Fruit fly (Drosophila melanogaster) whole organism, embryonic: ENCODE results near the gene CG42534.
A peak's percentile ranks its signal among the peaks of the same experiment; 100 is the strongest.

Experiments
- Aef1 ChIP-seq: fragments of 200-800 bp; sonication (Bioruptor generic); IDR thresholded peaks from 3 replicates; pipeline ENCODE4 v1.3.6; 2022; ENCODE audit warnings: missing biosample characterization, missing genetic modification characterization
- B-H1 ChIP-seq: fragments of 200-800 bp; sonication (Bioruptor generic); IDR thresholded peaks from 3 replicates; pipeline ENCODE4 v1.3.6; 2022; ENCODE audit warnings: missing biosample characterization, missing genetic modification characterization
- Bteb2 ChIP-seq: fragments of 200-800 bp; sonication (Bioruptor generic); optimal IDR thresholded peaks from 2 replicates; lab custom pipeline; 2016; ENCODE audit warnings: missing biosample characterization, missing genetic modification characterization
- CG1024 ChIP-seq: fragments of 200-800 bp; sonication (Bioruptor generic); IDR thresholded peaks from 2 replicates; pipeline ENCODE4 v1.3.6; 2022; ENCODE audit warnings: missing biosample characterization, missing genetic modification characterization
- CG11456 ChIP-seq: fragments of 200-800 bp; sonication (Bioruptor generic); IDR thresholded peaks from 3 replicates; pipeline ENCODE4 v1.3.6; 2022; ENCODE audit warnings: missing biosample characterization, missing genetic modification characterization
- CG14050 ChIP-seq: fragments of 200-800 bp; sonication (Bioruptor generic); IDR thresholded peaks from 3 replicates; pipeline ENCODE4 v1.3.6; 2022; ENCODE audit warnings: missing biosample characterization, missing genetic modification characterization
- CG15073 ChIP-seq: fragments of 200-800 bp; sonication (Bioruptor generic); optimal IDR thresholded peaks from 2 replicates; lab custom pipeline; 2016; ENCODE audit warnings: missing biosample characterization, missing genetic modification characterization
- CG1529 ChIP-seq: fragments of 200-800 bp; sonication (Bioruptor generic); optimal IDR thresholded peaks from 3 replicates; lab custom pipeline; 2018; ENCODE audit warnings: missing biosample characterization, missing genetic modification characterization
- CG18262 ChIP-seq: fragments of 200-800 bp; optimal IDR thresholded peaks from 3 replicates; lab custom pipeline; 2019; ENCODE audit warnings: missing biosample characterization, mild to moderate bottlenecking, missing genetic modification characterization, moderate library complexity
- CG2129 ChIP-seq: fragments of 200-800 bp; sonication (Bioruptor generic); IDR thresholded peaks from 2 replicates; pipeline ENCODE4 v1.3.6; 2022; ENCODE audit warnings: missing biosample characterization, missing genetic modification characterization; ENCODE audit not compliant: partially characterized antibody
- CG32767 ChIP-seq: fragments of 200-800 bp; sonication (Bioruptor generic); IDR thresholded peaks from 2 replicates; pipeline ENCODE4 v1.3.6; 2022; ENCODE audit warnings: missing biosample characterization, missing genetic modification characterization
- CG34422 ChIP-seq: fragments of 200-800 bp; sonication (Bioruptor generic); IDR thresholded peaks from 3 replicates; pipeline ENCODE4 v1.3.6; 2022; ENCODE audit warnings: missing biosample characterization, missing genetic modification characterization
- CG4820 ChIP-seq: fragments of 200-800 bp; sonication (Bioruptor generic); optimal IDR thresholded peaks from 3 replicates; lab custom pipeline; 2016; ENCODE audit warnings: missing biosample characterization, missing genetic modification characterization
- CG7839 ChIP-seq: fragments of 200-800 bp; sonication (Bioruptor generic); optimal IDR thresholded peaks from 3 replicates; lab custom pipeline; 2018; ENCODE audit warnings: missing biosample characterization, mild to moderate bottlenecking, missing genetic modification characterization, moderate library complexity
- D ChIP-seq, 2 experiments: fragments of 200-800 bp in 1 of 2; fragments of >200 bp in 1 of 2; sonication (Bioruptor generic) in 1 of 2; optimal IDR thresholded peaks; 2 replicates in 1 of 2; 3 replicates in 1 of 2; lab custom pipeline; 2017; ENCODE audit warnings: mild to moderate bottlenecking in 1 of 2, missing biosample characterization in 1 of 2, missing genetic modification characterization in 1 of 2, missing genetic modification reagents in 1 of 2
- Deaf1 ChIP-seq: fragments of 200-800 bp; optimal IDR thresholded peaks from 3 replicates; lab custom pipeline; 2019; ENCODE audit warnings: missing biosample characterization, mild to moderate bottlenecking, missing genetic modification characterization, moderate library complexity
- Dip2 ChIP-seq: fragments of 200-800 bp; sonication (Bioruptor generic); IDR thresholded peaks from 2 replicates; pipeline ENCODE4 v1.3.6; 2022; ENCODE audit warnings: missing biosample characterization, missing genetic modification characterization
- Dip3 ChIP-seq: fragments of 200-800 bp; sonication (Bioruptor generic); optimal IDR thresholded peaks from 3 replicates; lab custom pipeline; 2016; ENCODE audit warnings: missing biosample characterization, missing genetic modification characterization
- Gsc ChIP-seq: fragments of 200-800 bp; sonication (Bioruptor generic); IDR thresholded peaks from 2 replicates; pipeline ENCODE4 v1.3.6; 2022; ENCODE audit warnings: missing biosample characterization, missing genetic modification characterization
- HLH54F ChIP-seq: fragments of 200-800 bp; sonication (Bioruptor generic); optimal IDR thresholded peaks from 3 replicates; lab custom pipeline; 2016; ENCODE audit warnings: missing biosample characterization, missing genetic modification characterization
- MESR4 ChIP-seq: fragments of 200-800 bp; sonication (Bioruptor generic); optimal IDR thresholded peaks from 2 replicates; lab custom pipeline; 2018; ENCODE audit warnings: missing biosample characterization, mild to moderate bottlenecking, missing genetic modification characterization, moderate library complexity
- Mrtf ChIP-seq: fragments of 200-800 bp; sonication (Bioruptor generic); IDR thresholded peaks from 3 replicates; pipeline ENCODE4 v1.3.6; 2022; ENCODE audit warnings: missing biosample characterization, missing genetic modification characterization
- NK7.1 ChIP-seq: fragments of 200-800 bp; sonication (Bioruptor generic); optimal IDR thresholded peaks from 3 replicates; lab custom pipeline; 2016; ENCODE audit warnings: missing biosample characterization, missing genetic modification characterization
- Nf-YC ChIP-seq: fragments of 200-800 bp; optimal IDR thresholded peaks from 3 replicates; lab custom pipeline; 2019; ENCODE audit warnings: missing biosample characterization, mild to moderate bottlenecking, missing genetic modification characterization, moderate library complexity
- Oaz ChIP-seq: fragments of 200-800 bp; sonication (Bioruptor generic); IDR thresholded peaks from 2 replicates; pipeline ENCODE4 v1.3.6; 2022; ENCODE audit warnings: missing biosample characterization, missing genetic modification characterization
- Rfx ChIP-seq: fragments of 200-800 bp; sonication (Bioruptor generic); IDR thresholded peaks from 2 replicates; pipeline ENCODE4 v1.3.6; 2022; ENCODE audit warnings: missing biosample characterization, missing genetic modification characterization
- Side ChIP-seq: fragments of 200-800 bp; sonication (Bioruptor generic); optimal IDR thresholded peaks from 2 replicates; lab custom pipeline; 2016; ENCODE audit warnings: missing biosample characterization, missing genetic modification characterization
- Sox100B ChIP-seq: fragments of 200-800 bp; sonication (Bioruptor generic); optimal IDR thresholded peaks from 3 replicates; lab custom pipeline; 2018; ENCODE audit warnings: missing biosample characterization, mild to moderate bottlenecking, missing genetic modification characterization
- ab ChIP-seq: fragments of 200-800 bp; sonication (Bioruptor generic); optimal IDR thresholded peaks from 2 replicates; lab custom pipeline; 2016; ENCODE audit warnings: missing biosample characterization, missing genetic modification characterization
- chm ChIP-seq: fragments of 200-800 bp; sonication (Bioruptor generic); IDR thresholded peaks from 2 replicates; pipeline ENCODE4 v1.3.6; 2022; ENCODE audit warnings: missing biosample characterization, missing genetic modification characterization
- dm ChIP-seq: fragments of 200-800 bp; sonication (Bioruptor generic); optimal IDR thresholded peaks from 3 replicates; lab custom pipeline; 2016; ENCODE audit warnings: missing biosample characterization, missing genetic modification characterization
- eve ChIP-seq, 2 experiments: fragments of >200 bp; optimal IDR thresholded peaks; 2 replicates each; lab custom pipeline; 2017; ENCODE audit warnings: missing biosample characterization in 2 of 2, missing genetic modification characterization in 2 of 2
- exex ChIP-seq: fragments of 200-800 bp; sonication (Bioruptor generic); optimal IDR thresholded peaks from 4 replicates; lab custom pipeline; 2018; ENCODE audit warnings: missing biosample characterization, mild to moderate bottlenecking, missing genetic modification characterization, moderate library complexity
- jigr1 ChIP-seq: fragments of 200-800 bp; sonication (Bioruptor generic); IDR thresholded peaks from 3 replicates; pipeline ENCODE4 v1.3.6; 2022; ENCODE audit warnings: missing biosample characterization, missing genetic modification characterization
- kay ChIP-seq: fragments of 200-800 bp; sonication (Bioruptor generic); optimal IDR thresholded peaks from 2 replicates; lab custom pipeline; 2016; ENCODE audit warnings: missing biosample characterization, missing genetic modification characterization
- mam ChIP-seq: fragments of 200-800 bp; sonication (Bioruptor generic); optimal IDR thresholded peaks from 3 replicates; lab custom pipeline; 2016; ENCODE audit warnings: missing biosample characterization, missing genetic modification characterization
- mld ChIP-seq: fragments of 200-800 bp; sonication (Bioruptor generic); IDR thresholded peaks from 3 replicates; pipeline ENCODE4 v1.3.6; 2022; ENCODE audit warnings: missing biosample characterization, missing genetic modification characterization; ENCODE audit not compliant: partially characterized antibody
- nerfin-2 ChIP-seq: fragments of 200-800 bp; sonication (Bioruptor generic); IDR thresholded peaks from 2 replicates; pipeline ENCODE4 v1.3.6; 2022; ENCODE audit warnings: missing biosample characterization, missing genetic modification characterization; ENCODE audit not compliant: partially characterized antibody
- p53 ChIP-seq: fragments of 200-800 bp; sonication (Bioruptor generic); optimal IDR thresholded peaks from 2 replicates; lab custom pipeline; 2016; ENCODE audit warnings: missing biosample characterization, missing genetic modification characterization
- pb ChIP-seq: fragments of 200-800 bp; sonication (Bioruptor generic); optimal IDR thresholded peaks from 3 replicates; lab custom pipeline; 2016; ENCODE audit warnings: missing biosample characterization, missing genetic modification characterization
- pros ChIP-seq: fragments of 200-800 bp; sonication (Bioruptor generic); optimal IDR thresholded peaks from 3 replicates; lab custom pipeline; 2019; ENCODE audit warnings: missing biosample characterization, mild to moderate bottlenecking, missing genetic modification characterization, moderate library complexity
- pzg ChIP-seq: fragments of 200-800 bp; sonication (Bioruptor generic); optimal IDR thresholded peaks from 3 replicates; lab custom pipeline; 2018; ENCODE audit warnings: missing biosample characterization, mild to moderate bottlenecking, missing genetic modification characterization, moderate library complexity
- run ChIP-seq: fragments of 200-800 bp; sonication (Bioruptor generic); optimal IDR thresholded peaks from 3 replicates; lab custom pipeline; 2018; ENCODE audit warnings: missing biosample characterization, mild to moderate bottlenecking, missing genetic modification characterization
- schlank ChIP-seq: fragments of 200-800 bp; sonication (Bioruptor generic); optimal IDR thresholded peaks from 2 replicates; lab custom pipeline; 2018; ENCODE audit warnings: missing biosample characterization, mild to moderate bottlenecking, missing genetic modification characterization
- scrt ChIP-seq: fragments of 200-800 bp; sonication (Bioruptor generic); optimal IDR thresholded peaks from 2 replicates; lab custom pipeline; 2018; ENCODE audit warnings: missing biosample characterization, mild to moderate bottlenecking, missing genetic modification characterization, moderate library complexity
- sob ChIP-seq: fragments of 200-800 bp; sonication (Bioruptor generic); IDR thresholded peaks from 2 replicates; pipeline ENCODE4 v1.3.6; 2022; ENCODE audit warnings: missing biosample characterization, missing genetic modification characterization
- vfl ChIP-seq: fragments of 200-800 bp; sonication (Bioruptor generic); optimal IDR thresholded peaks from 2 replicates; lab custom pipeline; 2016; ENCODE audit warnings: missing biosample characterization, missing genetic modification characterization
- zen2 ChIP-seq: fragments of 200-800 bp; sonication (Bioruptor generic); IDR thresholded peaks from 3 replicates; pipeline ENCODE4 v1.3.6; 2022; ENCODE audit warnings: missing biosample characterization, missing genetic modification characterization; ENCODE audit not compliant: partially characterized antibody

The CG42534 gene

DNA sequence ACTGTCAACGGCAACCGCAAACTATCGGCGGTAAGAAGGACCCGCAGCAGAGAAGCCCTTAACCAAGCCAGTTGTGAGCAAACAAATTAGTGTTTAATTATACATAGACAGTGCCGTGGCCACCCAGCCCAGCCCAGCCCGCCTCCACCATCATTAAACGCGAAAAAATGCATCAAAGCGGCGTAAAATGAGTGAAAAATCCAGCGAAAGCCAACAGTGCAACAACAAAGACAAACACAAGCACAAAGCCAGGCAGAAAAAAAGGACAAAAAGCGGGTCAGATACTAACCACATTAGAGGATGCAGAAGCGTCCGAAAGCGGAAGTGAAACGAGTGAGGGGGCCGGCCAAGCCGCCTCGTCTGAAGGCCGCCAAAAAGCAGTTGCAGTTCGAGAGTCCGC is at the start of gene CG42534:
Gene CG42534 (plus strand): TSS at position 301 of the 400 bp plus-strand sequence.
- TF ChIP-seq jigr1 (GFP tag; lab: Robert Waterston, UW), result no peak
- 0 out of 3 replicates have a peak, but pooled peaks have one; percentile 13 for TF ChIP-seq CG34422

DNA sequence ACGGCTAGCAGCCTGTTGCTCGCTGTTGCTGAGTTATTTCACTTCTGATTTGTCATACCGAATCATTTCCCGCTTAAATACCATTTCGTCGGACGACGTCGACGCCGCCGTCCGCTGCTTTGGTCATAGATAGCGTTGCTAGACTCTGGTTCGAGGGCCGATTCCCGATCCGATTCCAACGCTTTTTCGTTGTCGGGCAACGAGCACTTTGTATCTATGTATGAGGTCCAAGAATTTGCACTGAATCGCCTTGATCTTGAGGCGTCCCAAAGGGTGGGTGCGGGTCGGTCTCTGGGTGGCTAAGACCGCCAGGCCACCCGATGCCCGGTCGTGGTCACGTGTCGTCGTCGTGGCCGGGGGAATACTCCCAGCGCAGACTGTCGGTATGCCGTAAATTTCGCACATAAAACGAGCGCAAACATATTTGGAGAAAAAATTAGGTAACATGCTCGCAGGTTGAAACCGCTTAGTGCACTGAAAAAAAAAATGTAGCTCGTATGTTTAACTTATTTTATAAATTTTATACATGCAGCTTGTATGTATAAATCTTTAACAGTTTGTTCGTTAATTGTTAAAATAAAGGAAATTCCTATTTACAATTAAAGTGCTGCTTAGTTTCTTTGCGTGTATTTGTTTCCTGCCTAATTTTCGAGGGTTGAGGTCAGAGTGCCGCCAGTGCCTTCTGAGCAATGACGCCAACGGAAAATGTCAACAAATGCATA is 48.1 kb upstream of the CG42534 start, which contains the start of gene CG3348:
Gene CG3348 (minus strand): TSS at position 51 of the 722 bp plus-strand sequence.
- peak; percentile 75 for TF ChIP-seq Aef1 (GFP tag; lab: Robert Waterston, UW)
- TF ChIP-seq mld, result no peak
- peak; percentile 53 for TF ChIP-seq Bteb2 (GFP tag; lab: Kevin White, UChicago)
- peak; percentile 73 for TF ChIP-seq scrt
- TF ChIP-seq CG1529 (GFP tag; lab: Kevin White, UChicago), result peak; percentile 20
- TF ChIP-seq CG32767 (GFP tag; lab: Robert Waterston, UW), result 0 out of 2 replicates have a peak, but pooled peaks have one; percentile 39
- TF ChIP-seq zen2 (GFP tag; lab: Robert Waterston, UW), result no peak
- peak; percentile 59; the same call in 1 of the 2 replicates for TF ChIP-seq CG1024 (GFP tag; lab: Robert Waterston, UW)
- peak; percentile 69 for TF ChIP-seq schlank
- peak; percentile 61 for TF ChIP-seq Side (GFP tag; lab: Kevin White, UChicago)
- no peak for TF ChIP-seq Gsc (GFP tag; lab: Robert Waterston, UW)
- no peak for TF ChIP-seq p53
- TF ChIP-seq exex (tag; lab: Kevin White, UChicago), result no peak
- TF ChIP-seq CG4820 (GFP tag; lab: Kevin White, UChicago), result peak; percentile 64
- peak; percentile 87 for TF ChIP-seq Rfx (GFP tag; lab: Robert Waterston, UW)
- no peak for TF ChIP-seq Dip2
- no peak for TF ChIP-seq run (tag; lab: Kevin White, UChicago)
- peak; percentile 34 for TF ChIP-seq NK7.1 (GFP tag; lab: Kevin White, UChicago)
- TF ChIP-seq CG18262 (tag; lab: Kevin White, UChicago), result peak; percentile 40
- peak; percentile 79 for TF ChIP-seq sob (GFP tag; lab: Robert Waterston, UW)
- peak; percentile 64 for TF ChIP-seq HLH54F (GFP tag; lab: Kevin White, UChicago)
- no peak for TF ChIP-seq ab (GFP tag; lab: Kevin White, UChicago)
- TF ChIP-seq CG14050 (GFP tag; lab: Robert Waterston, UW), result 0 out of 3 replicates have a peak, but pooled peaks have one; percentile 14
- TF ChIP-seq D (optimal IDR thresholded peaks at IDR 0.05; lab: Kevin White, UChicago), result no peak
- TF ChIP-seq D (GFP tag; optimal IDR thresholded peaks at IDR 0.05; lab: Kevin White, UChicago), result peak; percentile 33
- no peak for TF ChIP-seq CG15073 (GFP tag; lab: Kevin White, UChicago)
- no peak for TF ChIP-seq pb (GFP tag; lab: Kevin White, UChicago)
- TF ChIP-seq Deaf1, result peak; percentile 58
- TF ChIP-seq pzg (GFP tag; lab: Kevin White, UChicago), result no peak
- no peak for TF ChIP-seq Nf-YC (tag; lab: Kevin White, UChicago)
- no peak for TF ChIP-seq Sox100B
- TF ChIP-seq B-H1 (GFP tag; lab: Robert Waterston, UW), result no peak
- peak; percentile 49; the same call in 1 of the 2 replicates for TF ChIP-seq Oaz (GFP tag; lab: Robert Waterston, UW)
- peak; percentile 58; the same call in 1 of the 3 replicates for TF ChIP-seq Mrtf (GFP tag; lab: Robert Waterston, UW)
- no peak for TF ChIP-seq pros (GFP tag; lab: Kevin White, UChicago)
- TF ChIP-seq Dip3 (GFP tag; lab: Kevin White, UChicago), result peak; percentile 82
- peak; percentile 23 for TF ChIP-seq dm (GFP tag; lab: Kevin White, UChicago)
- TF ChIP-seq nerfin-2 (GFP tag; lab: Robert Waterston, UW), result no peak
- TF ChIP-seq chm (GFP tag; lab: Robert Waterston, UW), result peak; percentile 60; the same call in 1 of the 2 replicates
- no peak for TF ChIP-seq eve (GFP tag; optimal IDR thresholded peaks at IDR 0.05; lab: Kevin White, UChicago)
- TF ChIP-seq kay (GFP tag; lab: Kevin White, UChicago), result no peak
- no peak for TF ChIP-seq CG2129 (GFP tag; lab: Robert Waterston, UW)
- peak; percentile 80 for TF ChIP-seq CG7839 (tag; lab: Kevin White, UChicago)
- peak; percentile 85 for TF ChIP-seq CG11456 (GFP tag; lab: Robert Waterston, UW)
- TF ChIP-seq vfl (GFP tag; lab: Kevin White, UChicago), result peak; percentile 66
- no peak for TF ChIP-seq MESR4 (GFP tag; lab: Kevin White, UChicago)
- TF ChIP-seq mam (GFP tag; lab: Kevin White, UChicago), result peak; percentile 79
